Worm (Caenorhabditis elegans) whole organism, L1 larva: ENCODE results near the gene scl-10.

Experiments used
- C16A3.4 ChIP-seq: fragments of 150-350 bp; optimal IDR thresholded peaks from 2 replicates; lab custom pipeline; 2014; ENCODE audit warnings: missing biosample characterization, missing genetic modification characterization
- C34B4.2 ChIP-seq: sonication (generic microtip); optimal IDR thresholded peaks from 2 replicates; lab custom pipeline; 2017; ENCODE audit warnings: mild to moderate bottlenecking, missing genetic modification characterization, missing compliant biosample characterization
- Y116A8C.19 ChIP-seq: sonication (generic microtip); optimal IDR thresholded peaks from 2 replicates; lab custom pipeline; 2016; ENCODE audit warnings: missing compliant biosample characterization, missing genetic modification characterization, borderline replicate concordance
- ama-1 ChIP-seq: fragments of 150-350 bp; optimal IDR thresholded peaks from 2 replicates; lab custom pipeline; 2014
- ceh-63 ChIP-seq: fragments of 200-800 bp; sonication (Bioruptor generic); optimal IDR thresholded peaks from 2 replicates; lab custom pipeline; 2018; ENCODE audit warnings: mild to moderate bottlenecking, missing genetic modification characterization, missing compliant biosample characterization
- ceh-88 ChIP-seq: fragments of 200-800 bp; sonication (Bioruptor generic); IDR thresholded peaks from 2 replicates; pipeline ENCODE4 v1.3.6; 2022; ENCODE audit warnings: missing genetic modification characterization, missing compliant biosample characterization
- ces-1 ChIP-seq: fragments of 150-350 bp; optimal IDR thresholded peaks from 2 replicates; lab custom pipeline; 2014; ENCODE audit warnings: missing biosample characterization, missing genetic modification reagents, missing genetic modification characterization
- efl-1 ChIP-seq, 4 experiments: fragments of 150-350 bp; optimal IDR thresholded peaks in 3 of 4; peaks in 1 of 4; 1 replicate in 1 of 4; 2 replicates in 3 of 4; lab custom pipeline; 2014; ENCODE audit warnings: missing biosample characterization in 2 of 4, missing genetic modification characterization in 2 of 4, missing genetic modification reagents in 2 of 4
- egl-13 ChIP-seq: sonication (generic microtip); optimal IDR thresholded peaks from 2 replicates; lab custom pipeline; 2016; ENCODE audit warnings: missing genotype, missing genetic modification reagents, missing genetic modification characterization, missing compliant biosample characterization
- elt-2 ChIP-seq: sonication (generic microtip); optimal IDR thresholded peaks from 2 replicates; lab custom pipeline; 2016; ENCODE audit warnings: missing genetic modification characterization, mild to moderate bottlenecking, inconsistent platforms, missing compliant biosample characterization, missing genetic modification reagents
- ets-5 ChIP-seq: fragments of 200-800 bp; sonication (Bioruptor generic); IDR thresholded peaks from 2 replicates; pipeline ENCODE4 v1.3.6; 2022; ENCODE audit warnings: missing genetic modification characterization, missing compliant biosample characterization
- fkh-4 ChIP-seq: sonication (generic microtip); optimal IDR thresholded peaks from 2 replicates; lab custom pipeline; 2016; ENCODE audit warnings: missing compliant biosample characterization, missing genetic modification characterization, borderline replicate concordance
- fkh-8 ChIP-seq: sonication (generic microtip); optimal IDR thresholded peaks from 2 replicates; lab custom pipeline; 2016; ENCODE audit warnings: mild to moderate bottlenecking, missing genetic modification characterization, missing compliant biosample characterization
- hlh-17 ChIP-seq: fragments of 200-800 bp; sonication (Bioruptor generic); optimal IDR thresholded peaks from 2 replicates; lab custom pipeline; 2018; ENCODE audit warnings: missing genetic modification characterization, mild to moderate bottlenecking, missing compliant biosample characterization, moderate library complexity, borderline replicate concordance
- isw-1 ChIP-seq: fragments of 200-800 bp; sonication (Bioruptor generic); IDR thresholded peaks from 2 replicates; pipeline ENCODE4 v1.3.6; 2022; ENCODE audit warnings: missing genetic modification characterization, missing compliant biosample characterization
- lin-14 ChIP-seq: fragments of 200-800 bp; sonication (Bioruptor generic); optimal IDR thresholded peaks from 2 replicates; lab custom pipeline; 2018; ENCODE audit warnings: mild to moderate bottlenecking, missing genetic modification characterization, moderate library complexity, missing compliant biosample characterization
- lin-35 ChIP-seq, 2 experiments: fragments of 150-350 bp; optimal IDR thresholded peaks; 2 replicates each; lab custom pipeline; 2014; ENCODE audit warnings: missing biosample characterization in 2 of 2, missing genetic modification characterization in 2 of 2, missing genetic modification reagents in 2 of 2
- lin-39 ChIP-seq: fragments of 150-350 bp; optimal IDR thresholded peaks from 2 replicates; lab custom pipeline; 2014; ENCODE audit warnings: missing biosample characterization, missing genetic modification reagents, missing genetic modification characterization
- lsy-2 ChIP-seq, 2 experiments: fragments of 150-350 bp; optimal IDR thresholded peaks; 2 replicates each; lab custom pipeline; 2014; ENCODE audit warnings: missing biosample characterization in 2 of 2, missing genetic modification characterization in 2 of 2
- mab-9 ChIP-seq: fragments of 200-800 bp; sonication (Bioruptor generic); IDR thresholded peaks from 2 replicates; pipeline ENCODE4 v1.3.6; 2022; ENCODE audit warnings: missing genetic modification reagents, missing genetic modification characterization, missing compliant biosample characterization
- mep-1 ChIP-seq: fragments of 150-350 bp; optimal IDR thresholded peaks from 2 replicates; lab custom pipeline; 2014; ENCODE audit warnings: missing biosample characterization, missing genetic modification characterization
- nhr-11 ChIP-seq: fragments of 150-350 bp; optimal IDR thresholded peaks from 2 replicates; lab custom pipeline; 2014; ENCODE audit warnings: missing biosample characterization, missing genetic modification characterization
- nhr-12 ChIP-seq: sonication (generic microtip); optimal IDR thresholded peaks from 2 replicates; lab custom pipeline; 2017; ENCODE audit warnings: missing biosample characterization, missing genetic modification characterization
- nhr-19 ChIP-seq: fragments of 200-800 bp; sonication (Bioruptor generic); conservative IDR thresholded peaks from 2 replicates; pipeline ENCODE4 v1.3.6; 2022; ENCODE audit warnings: missing genetic modification characterization, missing compliant biosample characterization
- nhr-71 ChIP-seq: sonication (generic microtip); optimal IDR thresholded peaks from 2 replicates; lab custom pipeline; 2016; ENCODE audit warnings: mild to moderate bottlenecking, missing genetic modification characterization, moderate library complexity, missing compliant biosample characterization
- nhr-76 ChIP-seq: sonication (generic microtip); optimal IDR thresholded peaks from 2 replicates; lab custom pipeline; 2017; ENCODE audit warnings: missing biosample characterization, missing genetic modification characterization
- rnt-1 ChIP-seq: sonication (generic microtip); optimal IDR thresholded peaks from 2 replicates; lab custom pipeline; 2016; ENCODE audit warnings: mild to moderate bottlenecking, missing genetic modification characterization, moderate library complexity, missing compliant biosample characterization
- skn-1 ChIP-seq: fragments of 150-350 bp; optimal IDR thresholded peaks from 2 replicates; lab custom pipeline; 2014; ENCODE audit warnings: missing biosample characterization, missing genetic modification characterization
- sox-4 ChIP-seq: sonication (generic microtip); optimal IDR thresholded peaks from 2 replicates; lab custom pipeline; 2016; ENCODE audit warnings: missing genetic modification characterization, missing compliant biosample characterization
- sup-37 ChIP-seq: fragments of 200-800 bp; sonication (Bioruptor generic); optimal IDR thresholded peaks from 2 replicates; lab custom pipeline; 2018; ENCODE audit warnings: mild to moderate bottlenecking, missing genetic modification characterization, missing compliant biosample characterization
- tbx-2 ChIP-seq: sonication (generic microtip); optimal IDR thresholded peaks from 2 replicates; lab custom pipeline; 2016; ENCODE audit warnings: missing genetic modification characterization, missing compliant biosample characterization
- tlp-1 ChIP-seq: fragments of 150-350 bp; optimal IDR thresholded peaks from 2 replicates; lab custom pipeline; 2014; ENCODE audit warnings: missing biosample characterization, missing genetic modification characterization
- unc-130 ChIP-seq: fragments of 150-350 bp; optimal IDR thresholded peaks from 2 replicates; lab custom pipeline; 2017; ENCODE audit warnings: missing biosample characterization, missing genetic modification characterization, inconsistent platforms
- unc-86 ChIP-seq: sonication (generic microtip); optimal IDR thresholded peaks from 2 replicates; lab custom pipeline; 2016; ENCODE audit warnings: missing genetic modification characterization, missing compliant biosample characterization
- ztf-11 ChIP-seq, 2 experiments: sonication (generic microtip); optimal IDR thresholded peaks; 2 replicates each; lab custom pipeline; 2016 to 2017; ENCODE audit warnings: missing genetic modification characterization in 2 of 2, missing biosample characterization in 1 of 2, missing compliant biosample characterization in 1 of 2

The scl-10 gene

DNA sequence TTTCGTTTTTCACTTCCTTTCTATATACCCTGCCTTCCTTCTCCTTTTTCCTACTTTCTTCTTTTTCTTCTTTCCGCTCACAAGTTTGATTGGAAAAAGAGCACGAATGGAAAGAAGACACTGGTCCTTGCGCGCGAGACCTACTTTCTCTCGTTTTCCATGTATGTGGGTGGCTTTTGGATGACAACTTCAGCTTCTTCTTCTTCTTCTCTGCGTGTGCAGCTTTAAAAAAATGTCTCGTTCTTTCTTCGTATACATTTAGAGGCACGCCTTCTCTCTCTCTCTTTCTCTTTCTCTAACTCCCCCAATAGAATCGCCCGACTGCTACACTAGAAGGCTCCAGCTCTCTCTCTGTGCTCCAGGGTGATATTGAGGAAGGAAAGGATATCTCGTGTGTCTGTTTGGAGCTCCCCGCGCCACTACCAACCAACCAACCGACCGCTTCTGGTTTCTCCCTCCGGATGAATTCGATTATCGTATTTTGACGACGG is 22.4 kb upstream of the scl-10 start (continued):
- TF ChIP-seq ceh-88 (GFP tag; lab: Robert Waterston, UW) (no peak), isw-1 (GFP tag; lab: Robert Waterston, UW) (0 out of 2 replicates have a peak, but pooled peaks have one; percentile 9), Y116A8C.19 (tag; lab: Kevin White, UChicago) (no peak), C34B4.2 (tag; lab: Kevin White, UChicago) (no peak)

DNA sequence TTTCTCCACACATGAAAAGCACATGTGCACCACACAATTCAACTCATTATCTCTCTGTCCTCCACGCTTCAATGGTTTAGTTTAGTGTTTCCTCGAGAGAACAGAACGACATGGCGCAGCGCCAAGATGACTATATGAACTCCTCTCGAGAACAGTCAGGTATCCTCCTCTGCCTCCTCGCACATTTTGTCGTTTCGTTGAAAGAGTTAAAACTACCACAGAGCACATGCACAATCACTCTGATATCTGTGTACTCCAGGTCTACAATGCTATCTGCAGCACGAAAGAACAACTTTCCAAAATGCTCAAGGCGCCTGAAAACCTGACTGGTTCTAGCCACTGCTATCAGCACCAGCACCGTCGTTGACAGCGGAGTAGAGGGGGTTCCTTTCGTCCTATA is 21.5 kb upstream of the scl-10 start:
- TF ChIP-seq elt-2 = peak; percentile 75
- TF ChIP-seq efl-1 (optimal IDR thresholded peaks at IDR 0.05; lab: Kevin White, UChicago) = no peak
- TF ChIP-seq efl-1 (GFP tag; optimal IDR thresholded peaks at IDR 0.05 in 1 of 2; lab: Kevin White, UChicago) = peak in 1 of 2 experiments; percentile 70
- TF ChIP-seq tlp-1 = no peak

DNA sequence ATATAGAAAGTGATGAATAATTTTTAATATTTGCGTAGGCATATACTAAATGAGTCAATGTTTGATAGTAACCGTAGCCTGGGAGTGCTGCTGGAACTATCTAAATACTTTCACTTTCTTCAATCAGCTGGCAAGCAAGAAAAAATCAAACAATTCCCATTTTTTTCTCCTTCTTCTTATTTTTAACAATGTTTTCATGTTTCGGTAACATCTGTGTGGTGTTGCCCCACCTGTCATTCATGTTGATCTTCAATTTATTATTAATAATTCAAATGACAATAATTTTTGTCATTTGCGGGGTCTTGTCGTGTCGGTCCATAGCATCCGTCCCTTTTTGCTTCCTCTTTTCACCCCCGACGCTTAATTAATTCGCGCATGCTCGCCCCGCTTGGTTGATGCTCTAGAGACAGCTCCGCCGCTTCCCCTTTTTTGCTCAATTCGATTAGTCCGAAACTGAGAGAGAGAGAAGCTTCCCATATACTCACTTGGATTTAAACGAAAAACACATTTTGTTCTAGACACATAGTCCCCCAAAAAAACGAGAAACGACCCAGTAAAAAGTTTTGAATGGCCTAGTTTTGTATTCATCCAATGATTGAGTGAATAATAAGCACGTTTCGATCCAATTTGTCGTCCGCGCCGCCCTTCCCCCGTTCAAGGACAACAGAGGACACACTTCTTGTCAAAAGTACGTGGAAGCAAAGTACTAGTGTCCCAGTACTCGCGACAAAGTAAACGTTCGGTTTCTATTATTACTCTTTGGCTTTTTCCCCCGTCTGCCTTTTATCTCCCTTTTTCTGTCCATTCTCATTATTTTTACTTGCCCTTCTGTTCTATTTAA is 20.2 kb upstream of the scl-10 start:
- TF ChIP-seq ztf-11 (tag; optimal IDR thresholded peaks at IDR 0.05; lab: Kevin White, UChicago) (peak in 1 of 2 experiments; percentile 15), egl-13 (tag; lab: Kevin White, UChicago) (peak; percentile 63), sox-4 (tag; lab: Kevin White, UChicago) (no peak), elt-2 (no peak), nhr-12 (tag; lab: Kevin White, UChicago) (no peak), ceh-88 (GFP tag; lab: Robert Waterston, UW) (no peak), ces-1 (GFP tag; lab: Kevin White, UChicago) (no peak), fkh-4 (tag; lab: Kevin White, UChicago) (no peak), C16A3.4 (tag; lab: Kevin White, UChicago) (no peak), ets-5 (GFP tag; lab: Robert Waterston, UW) (no peak), lin-39 (tag; lab: Kevin White, UChicago) (no peak), sup-37 (GFP tag; lab: Kevin White, UChicago) (no peak), rnt-1 (tag; lab: Kevin White, UChicago) (no peak), fkh-8 (tag; lab: Kevin White, UChicago) (peak; percentile 8), tbx-2 (tag; lab: Kevin White, UChicago) (peak; percentile 42), nhr-76 (tag; lab: Kevin White, UChicago) (no peak), ceh-63 (GFP tag; lab: Kevin White, UChicago) (no peak), hlh-17 (GFP tag; lab: Kevin White, UChicago) (no peak), mep-1 (tag; lab: Kevin White, UChicago) (no peak), nhr-19 (no peak), skn-1 (tag; lab: Kevin White, UChicago) (no peak), ama-1 (lab: Kevin White, UChicago) (no peak), unc-86 (tag; lab: Kevin White, UChicago) (peak; percentile 1), lin-35 (GFP tag; optimal IDR thresholded peaks at IDR 0.05; lab: Kevin White, UChicago) (no peak), nhr-71 (tag; lab: Kevin White, UChicago) (peak; percentile 23), mab-9 (GFP tag; lab: Robert Waterston, UW) (no peak), nhr-11 (no peak), unc-130 (tag; lab: Kevin White, UChicago) (no peak), lin-14 (peak; percentile 70), lsy-2 (tag; optimal IDR thresholded peaks at IDR 0.05; lab: Kevin White, UChicago) (no peak), Y116A8C.19 (tag; lab: Kevin White, UChicago) (no peak)
